Fruit fly (Drosophila melanogaster) whole organism, larva: ENCODE measurements around the gene Adsl.

Experiments
- noc ChIP-seq: fragments of 200-800 bp; sonication (Bioruptor generic); optimal IDR thresholded peaks from 3 replicates; lab custom pipeline; 2019; ENCODE audit warnings: missing biosample characterization, mild to moderate bottlenecking, missing genetic modification characterization, moderate library complexity

The Adsl gene

DNA sequence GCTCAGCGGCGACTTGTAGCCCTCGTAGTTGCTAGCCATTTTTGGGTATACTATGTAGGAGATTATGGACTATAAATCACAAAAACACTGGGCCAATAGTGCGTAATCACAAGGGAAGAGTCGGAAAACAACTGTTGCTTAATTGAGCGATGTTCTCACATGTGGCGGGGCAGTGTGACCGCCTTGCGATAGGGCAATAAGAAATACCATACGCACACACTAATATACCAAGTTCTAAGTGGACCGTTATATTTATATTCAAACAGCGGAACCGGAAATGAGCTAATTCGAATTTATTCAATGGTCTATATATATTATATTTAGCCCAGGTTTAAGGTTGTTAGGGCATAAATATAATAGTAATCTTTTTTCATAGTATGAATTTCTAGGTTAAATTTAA, at the start of gene Adsl:
TSS of gene Adsl (minus strand) at position 165 of the 400 bp plus-strand sequence.
- TF ChIP-seq noc (tag; lab: Kevin White, UChicago): no peak

DNA sequence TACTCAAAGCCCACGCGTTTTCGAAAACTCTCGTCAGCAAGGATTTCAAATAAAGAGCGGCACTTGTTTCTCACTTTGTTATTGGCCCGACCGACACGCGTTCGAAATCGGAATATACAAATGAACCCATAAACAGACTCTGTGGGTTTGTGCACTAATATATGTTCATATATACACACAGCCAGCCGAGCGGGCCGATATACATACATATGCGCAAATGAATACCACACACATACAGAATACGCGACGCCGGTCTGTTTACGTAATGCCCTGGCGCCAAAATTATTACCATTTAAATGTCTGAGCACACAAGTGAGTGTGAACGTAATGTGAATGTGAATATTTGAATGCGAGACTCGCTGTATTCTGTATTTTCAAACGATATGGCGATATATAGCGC, 46.8 kb upstream of the Adsl start:
- TF ChIP-seq noc (tag; lab: Kevin White, UChicago): no peak

- no peak for TF ChIP-seq noc (tag; lab: Kevin White, UChicago)
Observed at dm6 chr3R:17066828-17067430, 46.0 kb upstream of the Adsl start.

- no peak for TF ChIP-seq noc (tag; lab: Kevin White, UChicago)
Observed at dm6 chr3R:17066077-17066476, 45.2 kb upstream of the Adsl start.

DNA sequence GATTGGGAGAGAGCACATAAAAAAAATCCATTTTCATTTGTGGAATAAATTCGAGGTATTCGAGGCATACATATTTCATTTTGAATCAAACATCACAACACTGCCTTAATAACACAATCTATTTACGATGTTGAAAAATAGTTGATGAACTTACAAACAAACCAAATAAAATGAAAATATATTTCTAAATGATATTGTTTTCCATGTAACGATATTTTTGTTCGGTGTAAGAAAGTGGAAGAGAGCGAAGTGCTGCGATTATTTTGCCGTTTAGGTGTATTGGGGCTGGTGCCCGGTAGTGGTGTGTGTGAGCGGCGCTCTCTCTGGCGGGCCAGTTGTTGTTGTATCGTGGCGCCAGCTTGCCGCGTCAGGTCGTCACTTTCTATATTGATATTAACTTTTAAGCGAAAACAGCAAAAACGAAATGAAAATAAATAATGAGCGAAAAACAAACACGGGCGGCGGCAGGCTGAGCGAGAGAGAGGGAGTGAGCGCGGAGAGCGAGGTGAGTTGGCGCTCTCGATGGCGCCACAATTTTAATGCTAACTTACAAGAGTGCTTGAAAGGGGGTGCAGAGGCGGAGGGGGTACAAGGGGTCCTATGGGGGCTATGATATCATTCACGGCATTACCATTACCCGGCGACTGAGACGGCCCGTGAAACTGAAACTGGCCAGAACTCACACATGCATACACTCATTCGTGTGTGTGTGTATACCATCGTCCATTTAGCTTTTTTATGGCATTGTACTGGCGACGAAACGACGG, 44.3 kb upstream of the Adsl start:
- peak; percentile 98 for TF ChIP-seq noc (tag; lab: Kevin White, UChicago)

- TF ChIP-seq noc (tag; lab: Kevin White, UChicago): peak; percentile 17
Observed at dm6 chr3R:17063763-17064162, 42.8 kb upstream of the Adsl start.

- TF ChIP-seq noc (tag; lab: Kevin White, UChicago): no peak
Observed at dm6 chr3R:17062705-17063104, 41.8 kb upstream of the Adsl start.

- no peak for TF ChIP-seq noc (tag; lab: Kevin White, UChicago)
Observed at dm6 chr3R:17061736-17062371, 40.9 kb upstream of the Adsl start.

- TF ChIP-seq noc (tag; lab: Kevin White, UChicago): no peak
Observed at dm6 chr3R:17060809-17061394, 40.0 kb upstream of the Adsl start.

DNA sequence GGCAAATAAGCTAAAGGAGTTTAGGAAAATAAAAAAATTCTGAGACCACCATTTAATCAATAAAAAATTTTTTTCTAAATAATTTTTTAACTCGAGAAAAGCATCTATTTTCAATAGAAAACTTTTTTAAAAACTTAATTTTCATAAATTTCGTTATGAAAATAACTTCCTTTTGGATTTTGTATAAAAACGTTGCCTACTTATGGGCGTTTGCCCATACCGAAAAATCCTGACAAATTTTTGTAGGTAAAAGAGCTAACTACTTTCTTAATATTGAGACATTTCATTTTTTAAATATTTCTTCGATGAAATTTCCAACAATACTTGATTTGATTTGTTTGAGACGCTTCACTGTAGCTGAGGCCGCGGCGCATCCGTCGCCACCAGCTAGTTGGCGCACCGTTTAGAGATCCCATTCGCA, 39.3 kb upstream of the Adsl start:
- peak; percentile 71 for TF ChIP-seq noc (tag; lab: Kevin White, UChicago)

- TF ChIP-seq noc (tag; lab: Kevin White, UChicago): no peak
Observed at dm6 chr3R:17059811-17060169, 38.9 kb upstream of the Adsl start.

DNA sequence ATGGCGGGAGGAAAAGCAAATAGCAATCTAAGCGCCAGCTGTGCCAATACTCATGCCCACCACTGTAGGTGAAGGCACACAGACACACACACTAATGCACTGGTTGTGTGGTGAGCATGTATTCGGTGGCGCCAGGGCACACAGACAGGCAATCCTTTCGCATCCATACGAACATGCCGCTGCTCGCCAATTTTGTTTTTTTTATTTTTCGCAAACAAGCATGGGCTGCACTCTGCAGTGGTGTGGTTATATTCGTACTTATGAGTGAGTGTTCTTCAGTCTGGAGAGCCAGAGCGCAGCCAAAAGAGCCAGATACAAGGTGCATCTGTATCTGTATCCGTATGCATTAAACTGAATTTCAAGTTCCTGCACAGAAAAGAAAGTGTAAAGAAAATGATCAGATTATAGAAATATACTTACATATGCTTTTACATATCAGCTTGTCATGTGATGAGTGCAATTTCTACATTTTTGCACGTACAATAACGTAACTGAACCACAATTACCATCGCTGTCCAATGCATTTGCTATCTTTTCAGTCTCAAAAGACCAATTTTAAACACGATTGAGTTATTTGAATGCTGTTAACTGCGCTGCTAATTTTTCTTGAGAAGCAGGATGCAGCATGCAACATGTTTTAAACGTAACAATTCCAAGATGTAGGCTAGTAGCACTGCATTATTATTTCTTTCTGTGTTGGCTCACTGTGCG, 38.3 kb upstream of the Adsl start:
- no peak for TF ChIP-seq noc (tag; lab: Kevin White, UChicago)

DNA sequence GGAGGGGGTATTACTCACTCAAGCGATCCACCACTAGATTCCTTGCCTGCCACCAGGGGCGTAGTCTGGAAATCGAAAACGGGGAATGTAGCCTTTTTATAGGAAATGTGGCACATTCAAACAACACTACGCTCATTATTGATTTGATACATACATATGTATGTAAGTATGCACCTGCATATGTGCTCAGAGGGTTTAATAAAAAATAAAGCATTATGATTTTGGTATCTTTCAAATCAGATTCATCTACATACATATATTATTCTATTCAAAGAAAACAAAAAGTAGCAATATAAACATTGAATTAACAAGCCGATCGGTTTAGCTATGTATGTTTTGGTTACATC, 36.0 kb upstream of the Adsl start:
- no peak for TF ChIP-seq noc (tag; lab: Kevin White, UChicago)

DNA sequence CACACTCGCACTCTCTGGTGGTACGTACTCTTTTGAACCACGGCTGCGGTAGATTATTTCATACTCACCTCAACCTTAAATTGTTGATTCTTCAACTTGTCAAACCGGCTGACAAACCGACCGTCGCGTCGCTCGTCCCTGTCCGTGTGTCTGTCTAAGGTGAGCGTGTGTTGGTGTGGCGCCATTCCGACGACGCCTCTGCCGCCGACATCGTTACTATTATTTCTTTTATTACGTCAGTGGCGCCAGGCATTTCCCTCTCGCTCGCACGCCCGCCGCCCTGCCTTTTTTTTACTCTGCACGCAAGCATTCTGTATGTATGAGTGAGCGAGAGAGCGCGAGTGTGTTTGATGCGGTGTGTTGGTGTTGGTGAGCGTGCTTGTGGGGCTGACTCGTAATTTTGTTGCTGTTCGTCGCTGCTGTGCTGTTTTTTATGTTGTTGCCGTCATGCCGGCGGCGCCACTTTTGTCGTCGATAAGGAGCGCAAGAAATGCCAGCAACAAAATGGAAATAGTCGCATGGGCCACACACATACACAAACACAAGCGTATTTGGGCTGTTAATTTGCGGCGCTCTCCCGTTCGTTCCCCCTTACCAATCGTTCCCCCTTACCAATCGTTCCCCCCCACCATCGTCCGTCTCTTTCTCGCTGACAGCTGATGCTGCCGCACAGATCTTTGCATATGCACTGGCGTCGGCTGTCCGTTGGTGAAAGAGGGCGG, 35.4 kb upstream of the Adsl start:
- TF ChIP-seq noc (tag; lab: Kevin White, UChicago): peak; percentile 88

dm6 chr3R:17054528-17054927, 33.6 kb upstream of the Adsl start:
- TF ChIP-seq noc (tag; lab: Kevin White, UChicago): no peak
